Fruit fly (Drosophila melanogaster): ENCODE measurements around the gene Ziz.

DNA sequence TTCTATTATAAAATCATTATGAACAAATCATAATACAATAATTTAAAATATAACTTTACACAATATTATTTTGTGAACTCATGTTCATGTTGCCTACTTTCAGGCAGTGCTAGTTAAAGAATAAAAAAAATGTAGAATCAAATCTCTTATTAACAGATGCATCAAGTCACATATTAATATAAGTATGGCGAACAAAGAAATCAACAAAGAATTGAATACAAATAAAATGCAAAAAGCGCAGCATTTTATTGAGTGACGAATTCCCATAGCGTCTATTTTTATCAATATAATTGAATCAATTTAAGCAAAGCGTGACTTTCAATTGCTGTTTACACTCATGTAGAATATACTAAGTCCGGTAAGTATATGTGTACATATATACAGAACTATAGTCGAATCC is 48.3 kb downstream of the Ziz start:
- no peak for TF ChIP-seq psq (GFP tag; optimal IDR thresholded peaks at IDR 0.05)
- no peak for TF ChIP-seq usp (GFP tag; optimal IDR thresholded peaks at IDR 0.05)
- TF ChIP-seq N (GFP tag; optimal IDR thresholded peaks at IDR 0.05): no peak
- no peak for TF ChIP-seq Sp1 (GFP tag; optimal IDR thresholded peaks at IDR 0.05)
- no peak for TF ChIP-seq h (GFP tag; optimal IDR thresholded peaks at IDR 0.05)
- no peak for TF ChIP-seq lola (GFP tag; optimal IDR thresholded peaks at IDR 0.05)
